Fruit fly (Drosophila melanogaster): ENCODE measurements around the gene eys.

eys gene

dm6 chr2L:2361893-2362807, 50.7 kb downstream of the eys start:
- no peak for TF ChIP-seq CG9948 (tag; optimal IDR thresholded peaks at IDR 0.05)
- TF ChIP-seq D1 (tag; optimal IDR thresholded peaks at IDR 0.05): no peak
- TF ChIP-seq Pif1A (GFP tag; optimal IDR thresholded peaks at IDR 0.05): no peak
- no peak for TF ChIP-seq gl (tag; optimal IDR thresholded peaks at IDR 0.05)
- TF ChIP-seq CG8159 (tag; optimal IDR thresholded peaks at IDR 0.05): no peak
- TF ChIP-seq EcR (GFP tag; optimal IDR thresholded peaks at IDR 0.05): no peak
- no peak for TF ChIP-seq Snoo (tag; optimal IDR thresholded peaks at IDR 0.05)
- no peak for TF ChIP-seq CG34367 (tag; optimal IDR thresholded peaks at IDR 0.05)
- TF ChIP-seq Ets98B (GFP tag; IDR thresholded peaks at IDR 0.05): no peak
- no peak for TF ChIP-seq CG4496 (GFP tag; IDR thresholded peaks at IDR 0.05)
- TF ChIP-seq CG8301 (tag; optimal IDR thresholded peaks at IDR 0.05): no peak
- TF ChIP-seq CG10348 (GFP tag; IDR thresholded peaks at IDR 0.05): no peak
- no peak for TF ChIP-seq CG32121 (GFP tag; IDR thresholded peaks at IDR 0.05)
- no peak for TF ChIP-seq CG13204 (GFP tag; optimal IDR thresholded peaks at IDR 0.05)
- no peak for TF ChIP-seq CG15710 (tag; optimal IDR thresholded peaks at IDR 0.05)
- no peak for TF ChIP-seq CG14655 (GFP tag; optimal IDR thresholded peaks at IDR 0.05)
- TF ChIP-seq Pif1B (GFP tag; optimal IDR thresholded peaks at IDR 0.05): no peak

DNA sequence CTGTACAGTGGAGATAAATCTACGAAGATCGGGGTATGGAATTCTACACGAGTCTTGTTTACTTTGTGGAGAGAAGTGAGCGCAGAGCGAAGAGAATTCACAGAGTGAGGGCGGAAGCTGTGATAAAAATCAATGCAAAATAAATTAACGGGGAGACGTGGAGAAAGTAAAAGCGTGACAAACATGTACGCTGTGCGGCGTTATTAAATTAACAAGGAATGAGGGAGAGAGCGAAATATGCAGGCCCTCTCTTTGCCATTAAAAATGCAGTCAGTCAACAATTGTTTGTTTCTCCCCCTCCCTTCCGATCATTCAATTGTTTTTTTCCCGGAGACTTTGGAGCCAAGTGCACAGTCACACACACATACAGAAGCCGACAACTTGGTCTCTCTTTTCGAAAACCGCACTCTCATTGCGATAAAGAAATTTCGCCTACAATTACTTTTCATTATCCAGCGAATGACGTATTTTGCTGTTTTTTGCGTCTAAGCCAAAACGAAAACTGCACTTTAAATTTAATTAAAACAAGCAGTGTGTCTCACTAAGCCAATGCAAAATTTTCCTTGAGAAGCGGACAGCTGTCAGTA, 51.4 kb downstream of the eys start:
- TF ChIP-seq D1 (tag; optimal IDR thresholded peaks at IDR 0.05) (no peak), CG17806 (tag; optimal IDR thresholded peaks at IDR 0.05) (no peak), CG8159 (tag; optimal IDR thresholded peaks at IDR 0.05) (no peak), Pif1B (GFP tag; optimal IDR thresholded peaks at IDR 0.05) (peak; percentile 20), CG13204 (GFP tag; optimal IDR thresholded peaks at IDR 0.05) (peak; percentile 73), fd96Ca (GFP tag; IDR thresholded peaks at IDR 0.05) (no peak), EcR (GFP tag; optimal IDR thresholded peaks at IDR 0.05) (no peak), CG32121 (GFP tag; IDR thresholded peaks at IDR 0.05) (no peak; the same call in 1 of the 2 replicates), CG34367 (tag; optimal IDR thresholded peaks at IDR 0.05) (no peak), Ets98B (GFP tag; IDR thresholded peaks at IDR 0.05) (peak; percentile 61; the same call in 1 of the 2 replicates), gl (tag; optimal IDR thresholded peaks at IDR 0.05) (peak; percentile 49), CG15710 (tag; optimal IDR thresholded peaks at IDR 0.05) (no peak), Snoo (tag; optimal IDR thresholded peaks at IDR 0.05) (peak; percentile 18), CG9948 (tag; optimal IDR thresholded peaks at IDR 0.05) (no peak), CG14655 (GFP tag; optimal IDR thresholded peaks at IDR 0.05) (no peak), CG4496 (GFP tag; IDR thresholded peaks at IDR 0.05) (peak; percentile 78; the same call in 2 of the 3 replicates), Pif1A (GFP tag; optimal IDR thresholded peaks at IDR 0.05) (no peak), rn (GFP tag; IDR thresholded peaks at IDR 0.05) (no peak), CG10348 (GFP tag; IDR thresholded peaks at IDR 0.05) (no peak), CG8301 (tag; optimal IDR thresholded peaks at IDR 0.05) (peak; percentile 23), CG12605 (GFP tag; IDR thresholded peaks at IDR 0.05) (peak; percentile 70)

- TF ChIP-seq fd96Ca (GFP tag; IDR thresholded peaks at IDR 0.05) (peak; percentile 91), CG14655 (GFP tag; optimal IDR thresholded peaks at IDR 0.05) (peak; percentile 97), CG8301 (tag; optimal IDR thresholded peaks at IDR 0.05) (peak; percentile 97), Ets98B (GFP tag; IDR thresholded peaks at IDR 0.05) (peak; percentile 96), CG32121 (GFP tag; IDR thresholded peaks at IDR 0.05) (peak; percentile 97), Pif1A (GFP tag; optimal IDR thresholded peaks at IDR 0.05) (peak; percentile 95), CG12605 (GFP tag; IDR thresholded peaks at IDR 0.05) (peak; percentile 94), CG17806 (tag; optimal IDR thresholded peaks at IDR 0.05) (peak; percentile 97), CG8159 (tag; optimal IDR thresholded peaks at IDR 0.05) (peak; percentile 98), EcR (GFP tag; optimal IDR thresholded peaks at IDR 0.05) (peak; percentile 45), CG13204 (GFP tag; optimal IDR thresholded peaks at IDR 0.05) (peak; percentile 92), rn (GFP tag; IDR thresholded peaks at IDR 0.05) (peak; percentile 90), CG9948 (tag; optimal IDR thresholded peaks at IDR 0.05) (peak; percentile 96), D1 (tag; optimal IDR thresholded peaks at IDR 0.05) (peak; percentile 97), Snoo (tag; optimal IDR thresholded peaks at IDR 0.05) (peak; percentile 95), CG15710 (tag; optimal IDR thresholded peaks at IDR 0.05) (peak; percentile 95), Pif1B (GFP tag; optimal IDR thresholded peaks at IDR 0.05) (peak; percentile 94), gl (tag; optimal IDR thresholded peaks at IDR 0.05) (peak; percentile 94), CG10348 (GFP tag; IDR thresholded peaks at IDR 0.05) (peak; percentile 67), CG34367 (tag; optimal IDR thresholded peaks at IDR 0.05) (peak; percentile 96), CG4496 (GFP tag; IDR thresholded peaks at IDR 0.05) (peak; percentile 98)
Measured at dm6 chr2L:2363626-2364147, 52.2 kb downstream of the eys start.

dm6 chr2L:2364200-2364754, 52.8 kb downstream of the eys start:
- TF ChIP-seq EcR (GFP tag; optimal IDR thresholded peaks at IDR 0.05): peak; percentile 14
- no peak for TF ChIP-seq CG8301 (tag; optimal IDR thresholded peaks at IDR 0.05)
- 0 out of 2 replicates have a peak, but pooled peaks have one; percentile 12 for TF ChIP-seq CG32121 (GFP tag; IDR thresholded peaks at IDR 0.05)
- TF ChIP-seq fd96Ca (GFP tag; IDR thresholded peaks at IDR 0.05): peak; percentile 16; the same call in 1 of the 3 replicates
- peak; percentile 18; the same call in 1 of the 2 replicates for TF ChIP-seq Ets98B (GFP tag; IDR thresholded peaks at IDR 0.05)

Data from whole organism, pupa.